Worm (Caenorhabditis elegans) whole organism, L1 larva: ENCODE results near the gene C08E8.2.
A peak's percentile ranks its signal among the peaks of the same experiment; 100 is the strongest.

Experiments used
- C04F5.9 ChIP-seq: sonication (generic microtip); optimal IDR thresholded peaks from 2 replicates; lab custom pipeline; 2016; ENCODE audit warnings: missing genetic modification characterization, missing compliant biosample characterization
- Y116A8C.19 ChIP-seq: sonication (generic microtip); optimal IDR thresholded peaks from 2 replicates; lab custom pipeline; 2016; ENCODE audit warnings: missing compliant biosample characterization, missing genetic modification characterization, borderline replicate concordance
- aha-1 ChIP-seq: fragments of 150-350 bp; optimal IDR thresholded peaks from 2 replicates; lab custom pipeline; 2014; ENCODE audit warnings: missing biosample characterization, missing genetic modification characterization
- alr-1 ChIP-seq: fragments of 200-800 bp; sonication (Bioruptor generic); optimal IDR thresholded peaks from 2 replicates; lab custom pipeline; 2018; ENCODE audit warnings: borderline replicate concordance, mild to moderate bottlenecking, missing genetic modification characterization, missing compliant biosample characterization
- ceh-63 ChIP-seq: fragments of 200-800 bp; sonication (Bioruptor generic); optimal IDR thresholded peaks from 2 replicates; lab custom pipeline; 2018; ENCODE audit warnings: mild to moderate bottlenecking, missing genetic modification characterization, missing compliant biosample characterization
- efl-1 ChIP-seq, 4 experiments: fragments of 150-350 bp; optimal IDR thresholded peaks in 3 of 4; peaks in 1 of 4; 1 replicate in 1 of 4; 2 replicates in 3 of 4; lab custom pipeline; 2014; ENCODE audit warnings: missing biosample characterization in 2 of 4, missing genetic modification characterization in 2 of 4, missing genetic modification reagents in 2 of 4
- elt-2 ChIP-seq: sonication (generic microtip); optimal IDR thresholded peaks from 2 replicates; lab custom pipeline; 2016; ENCODE audit warnings: missing genetic modification characterization, mild to moderate bottlenecking, inconsistent platforms, missing compliant biosample characterization, missing genetic modification reagents
- ets-5 ChIP-seq: fragments of 200-800 bp; sonication (Bioruptor generic); IDR thresholded peaks from 2 replicates; pipeline ENCODE4 v1.3.6; 2022; ENCODE audit warnings: missing genetic modification characterization, missing compliant biosample characterization
- fkh-10 ChIP-seq: sonication (generic microtip); optimal IDR thresholded peaks from 2 replicates; lab custom pipeline; 2017; ENCODE audit warnings: missing biosample characterization, missing genetic modification reagents, missing genetic modification characterization
- fkh-8 ChIP-seq: sonication (generic microtip); optimal IDR thresholded peaks from 2 replicates; lab custom pipeline; 2016; ENCODE audit warnings: mild to moderate bottlenecking, missing genetic modification characterization, missing compliant biosample characterization
- jun-1 ChIP-seq: fragments of 150-350 bp; optimal IDR thresholded peaks from 2 replicates; lab custom pipeline; 2014; ENCODE audit warnings: missing biosample characterization, missing genetic modification reagents, missing genetic modification characterization
- lin-35 ChIP-seq, 2 experiments: fragments of 150-350 bp; optimal IDR thresholded peaks; 2 replicates each; lab custom pipeline; 2014; ENCODE audit warnings: missing biosample characterization in 2 of 2, missing genetic modification characterization in 2 of 2, missing genetic modification reagents in 2 of 2
- lsy-2 ChIP-seq, 2 experiments: fragments of 150-350 bp; optimal IDR thresholded peaks; 2 replicates each; lab custom pipeline; 2014; ENCODE audit warnings: missing biosample characterization in 2 of 2, missing genetic modification characterization in 2 of 2
- mdl-1 ChIP-seq, 2 experiments: fragments of 150-350 bp; optimal IDR thresholded peaks; 2 replicates each; lab custom pipeline; 2014 to 2017; ENCODE audit warnings: missing biosample characterization in 2 of 2, missing genetic modification characterization in 2 of 2, inconsistent platforms in 1 of 2
- nhr-237 ChIP-seq: fragments of 150-350 bp; optimal IDR thresholded peaks from 2 replicates; lab custom pipeline; 2014; ENCODE audit warnings: missing biosample characterization, missing genetic modification characterization
- nhr-47 ChIP-seq: sonication (generic microtip); optimal IDR thresholded peaks from 2 replicates; lab custom pipeline; 2016; ENCODE audit warnings: mild to moderate bottlenecking, missing genetic modification characterization, moderate library complexity, missing compliant biosample characterization
- nhr-76 ChIP-seq: sonication (generic microtip); optimal IDR thresholded peaks from 2 replicates; lab custom pipeline; 2017; ENCODE audit warnings: missing biosample characterization, missing genetic modification characterization
- nhr-77 ChIP-seq: fragments of 150-350 bp; optimal IDR thresholded peaks from 2 replicates; lab custom pipeline; 2014; ENCODE audit warnings: missing biosample characterization, missing genetic modification characterization
- nhr-84 ChIP-seq: sonication (generic microtip); optimal IDR thresholded peaks from 2 replicates; lab custom pipeline; 2017; ENCODE audit warnings: missing biosample characterization, missing genetic modification characterization
- nhr-90 ChIP-seq: sonication (generic microtip); optimal IDR thresholded peaks from 2 replicates; lab custom pipeline; 2016; ENCODE audit warnings: mild to moderate bottlenecking, missing genetic modification characterization, missing compliant biosample characterization; ENCODE audit not compliant: poor library complexity
- pqm-1 ChIP-seq: sonication (generic microtip); optimal IDR thresholded peaks from 3 replicates; lab custom pipeline; 2017; ENCODE audit warnings: missing biosample characterization, missing genetic modification characterization
- skn-1 ChIP-seq: fragments of 150-350 bp; optimal IDR thresholded peaks from 2 replicates; lab custom pipeline; 2014; ENCODE audit warnings: missing biosample characterization, missing genetic modification characterization
- sox-4 ChIP-seq: sonication (generic microtip); optimal IDR thresholded peaks from 2 replicates; lab custom pipeline; 2016; ENCODE audit warnings: missing genetic modification characterization, missing compliant biosample characterization
- swsn-7 ChIP-seq: sonication (generic microtip); optimal IDR thresholded peaks from 2 replicates; lab custom pipeline; 2016; ENCODE audit warnings: missing genetic modification characterization, missing compliant biosample characterization
- tlp-1 ChIP-seq: fragments of 150-350 bp; optimal IDR thresholded peaks from 2 replicates; lab custom pipeline; 2014; ENCODE audit warnings: missing biosample characterization, missing genetic modification characterization
- unc-62 ChIP-seq: fragments of 150-350 bp; optimal IDR thresholded peaks from 2 replicates; lab custom pipeline; 2014; ENCODE audit warnings: missing biosample characterization, missing genetic modification reagents, missing genetic modification characterization

C08E8.2 gene

ce11 chrV:18331086-18331485 lies 24.6 kb downstream of the C08E8.2 start, which contains the start of gene B0462.4:
B0462.4 (minus strand) TSS chrV:18331186.
- TF ChIP-seq nhr-76 (tag; lab: Kevin White, UChicago) (no peak), nhr-84 (tag; lab: Kevin White, UChicago) (no peak), jun-1 (tag; lab: Kevin White, UChicago) (no peak), nhr-90 (tag; lab: Kevin White, UChicago) (no peak), mdl-1 (tag; optimal IDR thresholded peaks at IDR 0.05; lab: Kevin White, UChicago) (no peak), nhr-47 (tag; lab: Kevin White, UChicago) (no peak), efl-1 (optimal IDR thresholded peaks at IDR 0.05; lab: Kevin White, UChicago) (no peak), efl-1 (GFP tag; optimal IDR thresholded peaks at IDR 0.05 in 1 of 2; lab: Kevin White, UChicago) (peak in 1 of 2 experiments; percentile 38), pqm-1 (no peak)
- TF ChIP-seq, all 84 proteins: peak for 1

ce11 chrV:18324525-18324924 lies 31.1 kb downstream of the C08E8.2 start:
- TF ChIP-seq efl-1 (optimal IDR thresholded peaks at IDR 0.05; lab: Kevin White, UChicago): no peak
- TF ChIP-seq efl-1 (GFP tag; optimal IDR thresholded peaks at IDR 0.05 in 1 of 2; lab: Kevin White, UChicago): peak in 1 of 2 experiments; percentile 60
- no peak for TF ChIP-seq ceh-63 (GFP tag; lab: Kevin White, UChicago)
- TF ChIP-seq pqm-1: peak; percentile 39
- peak; percentile 80 for TF ChIP-seq elt-2 (tag; lab: Kevin White, UChicago)
- no peak for TF ChIP-seq aha-1 (tag; lab: Kevin White, UChicago)
- peak in 1 of 2 experiments; percentile 22 for TF ChIP-seq lin-35 (GFP tag; optimal IDR thresholded peaks at IDR 0.05; lab: Kevin White, UChicago)

- TF ChIP-seq lsy-2 (tag; optimal IDR thresholded peaks at IDR 0.05; lab: Kevin White, UChicago) (no peak), nhr-77 (no peak), C04F5.9 (no peak), sox-4 (tag; lab: Kevin White, UChicago) (no peak), nhr-76 (tag; lab: Kevin White, UChicago) (no peak), fkh-10 (GFP tag; lab: Kevin White, UChicago) (no peak)
Observed at ce11 chrV:18323231-18323630, 32.4 kb downstream of the C08E8.2 start, which contains the start of gene B0462.5. B0462.5 (minus strand) TSS chrV:18323331.

- TF ChIP-seq tlp-1 (tag; lab: Kevin White, UChicago): no peak
- no peak for TF ChIP-seq nhr-237 (tag; lab: Kevin White, UChicago)
- TF ChIP-seq fkh-8 (tag; lab: Kevin White, UChicago): no peak
- no peak for TF ChIP-seq Y116A8C.19 (tag; lab: Kevin White, UChicago)
- TF ChIP-seq skn-1 (tag; lab: Kevin White, UChicago): no peak
- no peak for TF ChIP-seq swsn-7 (tag; lab: Kevin White, UChicago)
- TF ChIP-seq alr-1 (tag; lab: Kevin White, UChicago): no peak
- no peak for TF ChIP-seq nhr-47 (tag; lab: Kevin White, UChicago)
- no peak for TF ChIP-seq ets-5 (GFP tag; lab: Robert Waterston, UW)
- TF ChIP-seq mdl-1 (tag; optimal IDR thresholded peaks at IDR 0.05; lab: Kevin White, UChicago): no peak
- no peak for TF ChIP-seq sox-4 (tag; lab: Kevin White, UChicago)
- TF ChIP-seq unc-62 (GFP tag; lab: Kevin White, UChicago): no peak
- TF ChIP-seq elt-2 (tag; lab: Kevin White, UChicago): no peak
- TF ChIP-seq, all 84 proteins: peak for 0
Observed at ce11 chrV:18318312-18318711, 37.3 kb downstream of the C08E8.2 start, which contains the start of gene fbxb-119. fbxb-119 (plus strand) TSS chrV:18318612.
